Worm (Caenorhabditis elegans): ENCODE results near the gene mett-10.

- no peak for TF ChIP-seq elt-3 (tag; optimal IDR thresholded peaks at IDR 0.05)
- TF ChIP-seq ceh-16 (tag; optimal IDR thresholded peaks at IDR 0.05): no peak
- no peak for TF ChIP-seq aly-2 (tag; optimal IDR thresholded peaks at IDR 0.05)
- no peak for TF ChIP-seq ceh-82 (tag; optimal IDR thresholded peaks at IDR 0.05)
- TF ChIP-seq unc-62 (GFP tag; optimal IDR thresholded peaks at IDR 0.05): no peak
- no peak for TF ChIP-seq ztf-4 (tag; optimal IDR thresholded peaks at IDR 0.05)
- TF ChIP-seq fos-1 (tag; optimal IDR thresholded peaks at IDR 0.05): no peak
- TF ChIP-seq nhr-11 (tag; optimal IDR thresholded peaks at IDR 0.05): no peak
- no peak for TF ChIP-seq R02D3.7 (tag; optimal IDR thresholded peaks at IDR 0.05)
- no peak for TF ChIP-seq nhr-237 (tag; optimal IDR thresholded peaks at IDR 0.05)
These were observed 16.9 kb upstream of the mett-10 start, which contains the start of gene spop-1 for ce11 chrIII:10097981-10098380.

Measured in whole organism, L3 larva.